Worm (Caenorhabditis elegans) whole organism, mixed stage, embryonic: ENCODE results near the gene Y41G9A.6.

Experiments
- mep-1 ChIP-seq: fragments of 150-350 bp; optimal IDR thresholded peaks from 2 replicates; lab custom pipeline; 2017; ENCODE audit warnings: missing biosample characterization, missing genetic modification reagents, missing genetic modification characterization, inconsistent platforms
- unc-120 ChIP-seq: sonication (generic microtip); optimal IDR thresholded peaks from 2 replicates; lab custom pipeline; 2017; ENCODE audit warnings: missing genetic modification characterization, missing compliant biosample characterization; ENCODE audit not compliant: poor library complexity, severe bottlenecking
- unc-39 ChIP-seq: fragments of 150-350 bp; optimal IDR thresholded peaks from 2 replicates; lab custom pipeline; 2014; ENCODE audit warnings: missing biosample characterization, missing genetic modification characterization

ce11 chrX:2955628-2956027 lies 48.0 kb downstream of the Y41G9A.6 start:
- TF ChIP-seq unc-39 (tag; lab: Kevin White, UChicago) (no peak), unc-120 (no peak), mep-1 (no peak)
